Fruit fly (Drosophila melanogaster) whole organism, embryonic: ENCODE data around the gene mirr.

Source experiments
- Abd-B ChIP-seq: fragments of 200-800 bp; sonication (Bioruptor generic); optimal IDR thresholded peaks from 2 replicates; lab custom pipeline; 2018; ENCODE audit warnings: missing biosample characterization, mild to moderate bottlenecking, missing genetic modification characterization, moderate library complexity
- Bgb ChIP-seq: fragments of 200-800 bp; sonication (Bioruptor generic); IDR thresholded peaks from 2 replicates; pipeline ENCODE4 v1.3.6; 2022; ENCODE audit warnings: missing biosample characterization, missing genetic modification characterization; ENCODE audit not compliant: partially characterized antibody
- Blimp-1 ChIP-seq: fragments of 200-800 bp; sonication (Bioruptor generic); optimal IDR thresholded peaks from 3 replicates; lab custom pipeline; 2018; ENCODE audit warnings: missing biosample characterization, missing genetic modification characterization, mild to moderate bottlenecking, moderate library complexity, missing genetic modification reagents
- CG10209 ChIP-seq: fragments of 200-800 bp; sonication (Bioruptor generic); optimal IDR thresholded peaks from 3 replicates; lab custom pipeline; 2017; ENCODE audit warnings: missing biosample characterization, mild to moderate bottlenecking, missing genetic modification characterization, missing genetic modification reagents
- CG10321 ChIP-seq: fragments of 200-800 bp; sonication (Bioruptor generic); IDR thresholded peaks from 2 replicates; pipeline ENCODE4 v1.3.6; 2022; ENCODE audit warnings: missing biosample characterization, missing genetic modification characterization
- CG12659 ChIP-seq: fragments of 200-800 bp; sonication (Bioruptor generic); optimal IDR thresholded peaks from 3 replicates; lab custom pipeline; 2017; ENCODE audit warnings: mild to moderate bottlenecking, missing biosample characterization, missing genetic modification reagents, missing genetic modification characterization
- CG12744 ChIP-seq: fragments of 200-800 bp; sonication (Bioruptor generic); optimal IDR thresholded peaks from 2 replicates; lab custom pipeline; 2016; ENCODE audit warnings: missing biosample characterization, missing genetic modification characterization
- CG14441 ChIP-seq: fragments of 200-800 bp; sonication (Bioruptor generic); IDR thresholded peaks from 2 replicates; pipeline ENCODE4 v1.3.6; 2022; ENCODE audit warnings: missing biosample characterization, missing genetic modification characterization
- CG14860 ChIP-seq: fragments of 200-800 bp; sonication (Bioruptor generic); IDR thresholded peaks from 3 replicates; pipeline ENCODE4 v1.3.6; 2022; ENCODE audit warnings: missing biosample characterization, missing genetic modification characterization; ENCODE audit not compliant: partially characterized antibody
- CG1602 ChIP-seq: fragments of 200-800 bp; sonication (Bioruptor generic); optimal IDR thresholded peaks from 3 replicates; lab custom pipeline; 2016; ENCODE audit warnings: missing biosample characterization, missing genetic modification characterization
- CG16779 ChIP-seq: fragments of 200-800 bp; sonication (Bioruptor generic); IDR thresholded peaks from 2 replicates; pipeline ENCODE4 v1.3.6; 2022; ENCODE audit warnings: missing biosample characterization, missing genetic modification characterization
- CG2202 ChIP-seq: fragments of 200-800 bp; sonication (Bioruptor generic); optimal IDR thresholded peaks from 2 replicates; lab custom pipeline; 2018; ENCODE audit warnings: missing biosample characterization, mild to moderate bottlenecking, missing genetic modification characterization
- CG30403 ChIP-seq: fragments of 200-800 bp; sonication (Bioruptor generic); optimal IDR thresholded peaks from 3 replicates; lab custom pipeline; 2016; ENCODE audit warnings: missing biosample characterization, missing genetic modification characterization
- CG32532 ChIP-seq: fragments of 200-800 bp; sonication (Bioruptor generic); IDR thresholded peaks from 2 replicates; pipeline ENCODE4 v1.3.6; 2022; ENCODE audit warnings: missing biosample characterization, missing genetic modification characterization
- CG33557 ChIP-seq: fragments of 200-800 bp; sonication (Bioruptor generic); optimal IDR thresholded peaks from 2 replicates; lab custom pipeline; 2019; ENCODE audit warnings: missing biosample characterization, mild to moderate bottlenecking, missing genetic modification characterization, moderate library complexity
- CG3847 ChIP-seq: fragments of 200-800 bp; sonication (Bioruptor generic); IDR thresholded peaks from 2 replicates; pipeline ENCODE4 v1.3.6; 2022; ENCODE audit warnings: missing biosample characterization, missing genetic modification characterization
- CG4328 ChIP-seq: fragments of 200-800 bp; sonication (Bioruptor generic); optimal IDR thresholded peaks from 3 replicates; lab custom pipeline; 2017; ENCODE audit warnings: missing biosample characterization, missing genetic modification reagents, missing genetic modification characterization
- CG4404 ChIP-seq: fragments of 200-800 bp; sonication (Bioruptor generic); IDR thresholded peaks from 2 replicates; pipeline ENCODE4 v1.3.6; 2022; ENCODE audit warnings: missing biosample characterization, missing genetic modification characterization
- CG4424 ChIP-seq: fragments of 200-800 bp; sonication (Bioruptor generic); optimal IDR thresholded peaks from 3 replicates; lab custom pipeline; 2016; ENCODE audit warnings: missing biosample characterization, missing genetic modification characterization
- CG8290 ChIP-seq, 3 experiments: fragments of 200-800 bp; sonication (Bioruptor generic); optimal IDR thresholded peaks; 2 replicates each; lab custom pipeline; 2016 to 2019; ENCODE audit warnings: missing biosample characterization in 3 of 3, missing genetic modification characterization in 3 of 3, mild to moderate bottlenecking in 2 of 3, moderate library complexity in 1 of 3
- CG8388 ChIP-seq: fragments of 200-800 bp; sonication (Bioruptor generic); optimal IDR thresholded peaks from 2 replicates; lab custom pipeline; 2019; ENCODE audit warnings: missing biosample characterization, mild to moderate bottlenecking, missing genetic modification characterization, moderate library complexity
- CG8924 ChIP-seq: fragments of 200-800 bp; optimal IDR thresholded peaks from 3 replicates; lab custom pipeline; 2019; ENCODE audit warnings: missing biosample characterization, mild to moderate bottlenecking, missing genetic modification characterization, moderate library complexity
- CG9609 ChIP-seq: fragments of 200-800 bp; sonication (Bioruptor generic); optimal IDR thresholded peaks from 3 replicates; lab custom pipeline; 2016; ENCODE audit warnings: missing biosample characterization, missing genetic modification characterization
- CkIIα-i1 ChIP-seq: fragments of 200-800 bp; sonication (Bioruptor generic); IDR thresholded peaks from 2 replicates; pipeline ENCODE4 v1.3.6; 2022; ENCODE audit warnings: missing biosample characterization, missing genetic modification characterization
- Fer2 ChIP-seq: fragments of 200-800 bp; sonication (Bioruptor generic); optimal IDR thresholded peaks from 2 replicates; lab custom pipeline; 2018; ENCODE audit warnings: missing biosample characterization, mild to moderate bottlenecking, missing genetic modification characterization, moderate library complexity
- H2.0 ChIP-seq: fragments of 200-800 bp; sonication (Bioruptor generic); IDR thresholded peaks from 2 replicates; pipeline ENCODE4 v1.3.6; 2022; ENCODE audit warnings: missing biosample characterization, missing genetic modification characterization
- HHEX ChIP-seq: fragments of 200-800 bp; sonication (Bioruptor generic); optimal IDR thresholded peaks from 3 replicates; lab custom pipeline; 2017; ENCODE audit warnings: missing biosample characterization, mild to moderate bottlenecking, missing genetic modification characterization, missing genetic modification reagents
- HmgD ChIP-seq: fragments of 200-800 bp; sonication (Bioruptor generic); optimal IDR thresholded peaks from 3 replicates; lab custom pipeline; 2016; ENCODE audit warnings: missing biosample characterization, missing genetic modification characterization
- Mad ChIP-seq: fragments of 200-800 bp; sonication (Bioruptor generic); optimal IDR thresholded peaks from 2 replicates; lab custom pipeline; 2016; ENCODE audit warnings: missing biosample characterization, missing genetic modification characterization
- NC2β ChIP-seq: fragments of 200-800 bp; sonication (Bioruptor generic); optimal IDR thresholded peaks from 2 replicates; lab custom pipeline; 2016; ENCODE audit warnings: missing biosample characterization, missing genetic modification characterization
- Oli ChIP-seq: fragments of 200-800 bp; sonication (Bioruptor generic); optimal IDR thresholded peaks from 2 replicates; lab custom pipeline; 2018; ENCODE audit warnings: missing biosample characterization, mild to moderate bottlenecking, missing genetic modification characterization, moderate library complexity
- Scr ChIP-seq: fragments of 200-800 bp; sonication (Bioruptor generic); IDR thresholded peaks from 2 replicates; pipeline ENCODE4 v1.3.6; 2022; ENCODE audit warnings: missing biosample characterization, missing genetic modification characterization; ENCODE audit not compliant: partially characterized antibody
- Sry-β ChIP-seq: fragments of 200-800 bp; sonication (Bioruptor generic); optimal IDR thresholded peaks from 2 replicates; lab custom pipeline; 2018; ENCODE audit warnings: missing biosample characterization, mild to moderate bottlenecking, missing genetic modification characterization, moderate library complexity
- Ssrp ChIP-seq: fragments of 200-800 bp; sonication (Bioruptor generic); optimal IDR thresholded peaks from 2 replicates; lab custom pipeline; 2018; ENCODE audit warnings: missing biosample characterization, mild to moderate bottlenecking, missing genetic modification characterization, moderate library complexity
- Taf1 ChIP-seq: fragments of 200-800 bp; sonication (Bioruptor generic); IDR thresholded peaks from 2 replicates; pipeline ENCODE4 v1.3.6; 2022; ENCODE audit warnings: missing biosample characterization, missing genetic modification characterization
- ac ChIP-seq: fragments of 200-800 bp; sonication (Bioruptor generic); optimal IDR thresholded peaks from 3 replicates; lab custom pipeline; 2017; ENCODE audit warnings: missing biosample characterization, mild to moderate bottlenecking, missing genetic modification characterization
- br ChIP-seq: fragments of >200 bp; optimal IDR thresholded peaks from 2 replicates; lab custom pipeline; 2017
- cato ChIP-seq: fragments of 200-800 bp; sonication (Bioruptor generic); optimal IDR thresholded peaks from 2 replicates; lab custom pipeline; 2016; ENCODE audit warnings: missing biosample characterization, missing genetic modification characterization, borderline replicate concordance
- disco-r ChIP-seq: fragments of 200-800 bp; sonication (Bioruptor generic); optimal IDR thresholded peaks from 2 replicates; lab custom pipeline; 2016; ENCODE audit warnings: missing biosample characterization, missing genetic modification characterization
- gce ChIP-seq: fragments of 200-800 bp; sonication (Bioruptor generic); IDR thresholded peaks from 3 replicates; pipeline ENCODE4 v1.3.6; 2022; ENCODE audit warnings: missing biosample characterization, missing genetic modification characterization
- gcm ChIP-seq: fragments of 200-800 bp; sonication (Bioruptor generic); optimal IDR thresholded peaks from 2 replicates; lab custom pipeline; 2019; ENCODE audit warnings: missing biosample characterization, mild to moderate bottlenecking, missing genetic modification characterization, moderate library complexity
- gem ChIP-seq: fragments of 200-800 bp; sonication (Bioruptor generic); optimal IDR thresholded peaks from 2 replicates; lab custom pipeline; 2019; ENCODE audit warnings: missing biosample characterization, mild to moderate bottlenecking, missing genetic modification characterization, moderate library complexity
- insv ChIP-seq, 2 experiments: fragments of 200-800 bp; sonication (Bioruptor generic); optimal IDR thresholded peaks; 3 replicates each; lab custom pipeline; 2016 to 2018; ENCODE audit warnings: missing biosample characterization in 2 of 2, missing genetic modification characterization in 2 of 2
- knrl ChIP-seq: fragments of 200-800 bp; sonication (Bioruptor generic); IDR thresholded peaks from 3 replicates; pipeline ENCODE4 v1.3.6; 2022; ENCODE audit warnings: missing biosample characterization, missing genetic modification characterization; ENCODE audit not compliant: partially characterized antibody
- otp ChIP-seq: fragments of 200-800 bp; sonication (Bioruptor generic); IDR thresholded peaks from 3 replicates; pipeline ENCODE4, ENCODE4 v1.3.6; 2022; ENCODE audit warnings: missing biosample characterization, missing genetic modification characterization
- twi ChIP-seq: fragments of 200-800 bp; optimal IDR thresholded peaks from 2 replicates; lab custom pipeline; 2019; ENCODE audit warnings: missing biosample characterization, mild to moderate bottlenecking, missing genetic modification characterization, moderate library complexity
- zen2 ChIP-seq: fragments of 200-800 bp; sonication (Bioruptor generic); IDR thresholded peaks from 3 replicates; pipeline ENCODE4 v1.3.6; 2022; ENCODE audit warnings: missing biosample characterization, missing genetic modification characterization; ENCODE audit not compliant: partially characterized antibody

Gene mirr

DNA sequence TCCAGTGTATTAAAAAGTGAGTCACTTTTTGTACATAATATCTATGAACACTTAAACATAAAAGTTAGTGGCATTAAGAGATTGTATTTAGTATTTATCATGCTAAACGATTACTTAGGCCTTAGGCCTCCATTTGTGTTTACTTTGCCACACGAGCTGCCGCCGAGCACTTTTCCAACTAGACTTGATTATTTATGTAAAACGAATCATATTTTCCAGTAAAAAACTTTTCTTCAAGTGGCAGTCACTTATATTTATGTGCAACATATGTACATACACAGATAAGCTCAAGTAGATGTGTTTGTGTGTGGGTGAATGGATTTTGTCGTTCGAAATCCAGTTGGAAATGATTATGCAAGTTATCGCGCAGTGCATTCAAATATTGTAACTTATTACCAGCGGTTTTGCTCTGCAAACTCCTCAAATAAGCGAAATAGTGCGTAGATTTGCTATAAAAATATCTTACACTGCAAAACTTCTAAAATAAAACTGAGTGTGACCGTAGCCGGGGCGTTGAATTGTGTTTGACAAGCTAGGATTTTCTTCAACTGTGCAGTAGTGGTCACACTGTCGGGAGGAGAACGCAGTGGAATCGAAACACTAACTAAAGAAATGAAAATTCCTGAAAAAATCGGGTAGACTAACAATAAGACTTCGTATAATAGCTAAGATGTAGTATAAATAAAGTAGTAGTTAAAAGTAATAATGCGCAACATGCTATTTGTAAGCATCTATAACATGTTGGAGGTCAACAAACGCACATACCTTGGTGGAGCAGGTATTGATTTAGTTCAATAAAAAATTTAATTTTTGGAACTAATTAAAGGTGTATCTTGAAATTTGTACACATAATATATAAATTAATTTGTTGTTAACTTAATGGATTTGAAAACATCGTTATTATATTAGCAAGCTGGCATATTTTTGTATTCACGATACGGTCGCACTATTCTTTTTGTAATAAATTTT, 56.4 kb downstream of the mirr start, which contains the start of the genes Klc and CG10984 (continued):
- TF ChIP-seq CG10209 (peak; percentile 27), H2.0 (peak; percentile 67), CG3847 (GFP tag; lab: Robert Waterston, UW) (no peak), CkIIα-i1 (GFP tag; lab: Robert Waterston, UW) (no peak), CG12744 (GFP tag; lab: Kevin White, UChicago) (no peak), CG10321 (GFP tag; lab: Robert Waterston, UW) (no peak), Ssrp (peak; percentile 34), CG4328 (peak; percentile 37), CG9609 (GFP tag; lab: Kevin White, UChicago) (peak; percentile 58), CG14860 (no peak), br (lab: Kevin White, UChicago) (no peak), Oli (tag; lab: Kevin White, UChicago) (no peak), Bgb (GFP tag; lab: Robert Waterston, UW) (0 out of 2 replicates have a peak, but pooled peaks have one; percentile 28), cato (GFP tag; lab: Kevin White, UChicago) (peak; percentile 11), gem (tag; lab: Kevin White, UChicago) (peak; percentile 74), Sry-β (GFP tag; lab: Kevin White, UChicago) (no peak), gce (GFP tag; lab: Robert Waterston, UW) (no peak; the same call in 1 of the 3 replicates), CG8290 (GFP tag; optimal IDR thresholded peaks at IDR 0.05; lab: Kevin White, UChicago) (no peak), CG8290 (tag; optimal IDR thresholded peaks at IDR 0.05; lab: Kevin White, UChicago) (no peak), Mad (GFP tag; lab: Kevin White, UChicago) (no peak), HHEX (GFP tag; lab: Kevin White, UChicago) (no peak), CG4404 (GFP tag; lab: Robert Waterston, UW) (no peak), CG30403 (GFP tag; lab: Kevin White, UChicago) (peak; percentile 54), CG4424 (GFP tag; lab: Kevin White, UChicago) (peak; percentile 50), Taf1 (GFP tag; lab: Robert Waterston, UW) (no peak), CG32532 (GFP tag; lab: Robert Waterston, UW) (no peak; the same call in 1 of the 2 replicates), HmgD (GFP tag; lab: Kevin White, UChicago) (no peak), CG8388 (GFP tag; lab: Kevin White, UChicago) (peak; percentile 66), twi (tag; lab: Kevin White, UChicago) (no peak), NC2β (no peak), CG1602 (peak; percentile 39), Scr (GFP tag; lab: Robert Waterston, UW) (no peak), Fer2 (tag; lab: Kevin White, UChicago) (no peak), Blimp-1 (no peak), CG12659 (GFP tag; lab: Kevin White, UChicago) (peak; percentile 63), ac (no peak), knrl (GFP tag; lab: Robert Waterston, UW) (0 out of 3 replicates have a peak, but pooled peaks have one; percentile 33), Abd-B (GFP tag; lab: Kevin White, UChicago) (no peak), CG33557 (no peak), CG14441 (peak; percentile 76), CG16779 (GFP tag; lab: Robert Waterston, UW) (peak; percentile 69; the same call in 1 of the 2 replicates), CG2202 (tag; lab: Kevin White, UChicago) (no peak), CG8924 (tag; lab: Kevin White, UChicago) (peak; percentile 63), zen2 (GFP tag; lab: Robert Waterston, UW) (no peak), gcm (GFP tag; lab: Kevin White, UChicago) (peak; percentile 47), disco-r (no peak), insv (GFP tag; optimal IDR thresholded peaks at IDR 0.05; lab: Kevin White, UChicago) (no peak), otp (GFP tag; lab: Robert Waterston, UW) (no peak)
